Worm (Caenorhabditis elegans): ENCODE data around the gene atg-2.
A peak's percentile ranks its signal among the peaks of the same experiment; 100 is the strongest.

The atg-2 gene

DNA sequence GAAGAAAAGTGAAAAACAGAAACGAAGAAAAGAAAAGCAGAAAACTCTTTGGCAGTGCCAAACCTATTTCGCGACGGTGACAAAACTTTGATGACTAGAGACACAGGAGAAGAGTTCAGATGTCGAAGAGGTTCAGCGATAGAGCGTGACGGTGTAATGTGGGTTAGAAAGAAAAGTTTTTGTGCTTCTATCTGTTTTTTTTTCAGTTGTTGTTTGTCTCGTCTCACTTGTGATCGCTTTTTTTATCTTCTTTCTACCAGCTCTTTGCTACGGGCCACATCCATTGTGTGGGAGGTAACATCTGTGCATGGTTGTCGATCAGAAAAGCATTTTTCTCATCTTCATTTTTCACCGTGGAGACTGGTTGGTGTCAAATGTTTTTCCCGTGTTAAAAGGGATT is 19.3 kb downstream of the atg-2 start, which contains the start of gene F41B4.1 (continued):
- TF ChIP-seq lin-39 (tag; optimal IDR thresholded peaks at IDR 0.05), result peak; percentile 40
- no peak for TF ChIP-seq sup-37 (GFP tag; optimal IDR thresholded peaks at IDR 0.05)
- peak; percentile 39 for TF ChIP-seq fkh-4 (tag; optimal IDR thresholded peaks at IDR 0.05; ENCODE audit: borderline replicate concordance)
- no peak for TF ChIP-seq vab-15 (tag; optimal IDR thresholded peaks at IDR 0.05)
- no peak for TF ChIP-seq F16B12.6 (tag; optimal IDR thresholded peaks at IDR 0.05)
- no peak for TF ChIP-seq C16A3.4 (tag; optimal IDR thresholded peaks at IDR 0.05)
- no peak for TF ChIP-seq fos-1 (tag; optimal IDR thresholded peaks at IDR 0.05)
- peak; percentile 94 for TF ChIP-seq pag-3 (tag; optimal IDR thresholded peaks at IDR 0.05; ENCODE audit: borderline replicate concordance, insufficient read depth)
- no peak for TF ChIP-seq nhr-85 (tag)
- no peak for TF ChIP-seq unc-30 (tag; optimal IDR thresholded peaks at IDR 0.05)
- no peak for TF ChIP-seq tlp-1 (tag; optimal IDR thresholded peaks at IDR 0.05)
- no peak for TF ChIP-seq pax-3 (tag; optimal IDR thresholded peaks at IDR 0.05)
- TF ChIP-seq aly-2 (tag; optimal IDR thresholded peaks at IDR 0.05), result no peak
- TF ChIP-seq snu-23 (GFP tag; optimal IDR thresholded peaks at IDR 0.05), result peak; percentile 67
- no peak for TF ChIP-seq Y116A8C.19 (tag; optimal IDR thresholded peaks at IDR 0.05; ENCODE audit: borderline replicate concordance)
- no peak for TF ChIP-seq mab-9 (GFP tag; IDR thresholded peaks at IDR 0.05)
- TF ChIP-seq zip-4 (GFP tag; optimal IDR thresholded peaks at IDR 0.05), result no peak
- no peak for TF ChIP-seq pqm-1 (tag; optimal IDR thresholded peaks at IDR 0.05)
- TF ChIP-seq ztf-4 (tag; optimal IDR thresholded peaks at IDR 0.05), result no peak
- peak; percentile 63 for TF ChIP-seq mef-2 (tag; optimal IDR thresholded peaks at IDR 0.05)
- no peak for TF ChIP-seq lin-13 (GFP tag; optimal IDR thresholded peaks at IDR 0.05)
- peak; percentile 21 for TF ChIP-seq tbx-2 (tag; optimal IDR thresholded peaks at IDR 0.05)
- no peak for TF ChIP-seq xbp-1 (tag; optimal IDR thresholded peaks at IDR 0.05)
- no peak for TF ChIP-seq nhr-12 (tag; optimal IDR thresholded peaks at IDR 0.05)
- TF ChIP-seq unc-86 (tag; optimal IDR thresholded peaks at IDR 0.05), result no peak
- no peak for TF ChIP-seq mep-1 (tag; optimal IDR thresholded peaks at IDR 0.05)
- no peak for TF ChIP-seq elt-2 (tag; optimal IDR thresholded peaks at IDR 0.05)
- no peak for TF ChIP-seq alr-1 (tag; optimal IDR thresholded peaks at IDR 0.05; ENCODE audit: borderline replicate concordance)
- TF ChIP-seq dsc-1 (tag; optimal IDR thresholded peaks at IDR 0.05), result peak; percentile 87
- TF ChIP-seq unc-62 (GFP tag; optimal IDR thresholded peaks at IDR 0.05), result no peak
- TF ChIP-seq mdl-1 (tag; optimal IDR thresholded peaks at IDR 0.05), result peak in 1 of 2 experiments; percentile 37
- no peak for TF ChIP-seq hpl-2 (GFP tag; optimal IDR thresholded peaks at IDR 0.05)
- TF ChIP-seq sptf-1 (tag; optimal IDR thresholded peaks at IDR 0.05), result no peak
- no peak for TF ChIP-seq egl-13 (tag; optimal IDR thresholded peaks at IDR 0.05)
- TF ChIP-seq nhr-90 (tag; optimal IDR thresholded peaks at IDR 0.05; ENCODE audit: poor library complexity), result no peak
- TF ChIP-seq unc-98 (GFP tag; IDR thresholded peaks at IDR 0.05), result no peak
- peak; percentile 84 for TF ChIP-seq nhr-71 (tag; optimal IDR thresholded peaks at IDR 0.05)
- no peak for TF ChIP-seq nhr-84 (tag; optimal IDR thresholded peaks at IDR 0.05)
- TF ChIP-seq nhr-28 (tag; optimal IDR thresholded peaks at IDR 0.05), result no peak
- TF ChIP-seq blmp-1 (tag; optimal IDR thresholded peaks at IDR 0.05), result no peak
- no peak for TF ChIP-seq grh-1 (GFP tag; IDR thresholded peaks at IDR 0.05)
- no peak for TF ChIP-seq lin-15B (tag; optimal IDR thresholded peaks at IDR 0.05)
- no peak for TF ChIP-seq hlh-4 (tag; optimal IDR thresholded peaks at IDR 0.05)
- no peak for TF ChIP-seq ceh-88 (GFP tag; IDR thresholded peaks at IDR 0.05)
- no peak for TF ChIP-seq nhr-77 (tag; optimal IDR thresholded peaks at IDR 0.05)
- TF ChIP-seq nhr-20 (tag; optimal IDR thresholded peaks at IDR 0.05), result peak; percentile 35
- no peak for TF ChIP-seq ets-5 (GFP tag; IDR thresholded peaks at IDR 0.05)
- TF ChIP-seq dpl-1 (GFP tag; optimal IDR thresholded peaks at IDR 0.05), result no peak
- TF ChIP-seq isw-1 (GFP tag; IDR thresholded peaks at IDR 0.05), result no peak
- no peak for TF ChIP-seq sox-4 (tag; optimal IDR thresholded peaks at IDR 0.05)
- TF ChIP-seq aha-1 (tag; optimal IDR thresholded peaks at IDR 0.05), result no peak
- TF ChIP-seq C34B4.2 (tag; optimal IDR thresholded peaks at IDR 0.05), result no peak
- TF ChIP-seq ceh-63 (GFP tag; optimal IDR thresholded peaks at IDR 0.05), result no peak
- no peak for TF ChIP-seq elt-3 (tag; optimal IDR thresholded peaks at IDR 0.05)
- TF ChIP-seq ama-1 (optimal IDR thresholded peaks at IDR 0.05), result no peak
